Worm (Caenorhabditis elegans) whole organism, L1 larva: ENCODE data around the gene B0454.26.

Source experiments
- C04F5.9 ChIP-seq: sonication (generic microtip); optimal IDR thresholded peaks from 2 replicates; lab custom pipeline; 2016; ENCODE audit warnings: missing genetic modification characterization, missing compliant biosample characterization
- aha-1 ChIP-seq: fragments of 150-350 bp; optimal IDR thresholded peaks from 2 replicates; lab custom pipeline; 2014; ENCODE audit warnings: missing biosample characterization, missing genetic modification characterization
- ceh-63 ChIP-seq: fragments of 200-800 bp; sonication (Bioruptor generic); optimal IDR thresholded peaks from 2 replicates; lab custom pipeline; 2018; ENCODE audit warnings: mild to moderate bottlenecking, missing genetic modification characterization, missing compliant biosample characterization
- lin-39 ChIP-seq: fragments of 150-350 bp; optimal IDR thresholded peaks from 2 replicates; lab custom pipeline; 2014; ENCODE audit warnings: missing biosample characterization, missing genetic modification reagents, missing genetic modification characterization
- nhr-28 ChIP-seq: fragments of 150-350 bp; optimal IDR thresholded peaks from 2 replicates; lab custom pipeline; 2014; ENCODE audit warnings: missing biosample characterization, missing genetic modification characterization
- nhr-76 ChIP-seq: sonication (generic microtip); optimal IDR thresholded peaks from 2 replicates; lab custom pipeline; 2017; ENCODE audit warnings: missing biosample characterization, missing genetic modification characterization
- pag-3 ChIP-seq: sonication (generic microtip); optimal IDR thresholded peaks from 2 replicates; lab custom pipeline; 2017; ENCODE audit warnings: missing genetic modification characterization, mild to moderate bottlenecking, missing compliant biosample characterization, antibody characterized with exemption, borderline replicate concordance; ENCODE audit not compliant: insufficient read depth
- snpc-4 ChIP-seq: fragments of 150-350 bp; optimal IDR thresholded peaks from 2 replicates; lab custom pipeline; 2014; ENCODE audit warnings: missing biosample characterization, missing genetic modification characterization
- snu-23 ChIP-seq: sonication (generic microtip); optimal IDR thresholded peaks from 2 replicates; lab custom pipeline; 2016; ENCODE audit warnings: missing genetic modification characterization, missing compliant biosample characterization
- unc-130 ChIP-seq: fragments of 150-350 bp; optimal IDR thresholded peaks from 2 replicates; lab custom pipeline; 2017; ENCODE audit warnings: missing biosample characterization, missing genetic modification characterization, inconsistent platforms
- ztf-11 ChIP-seq, 2 experiments: sonication (generic microtip); optimal IDR thresholded peaks; 2 replicates each; lab custom pipeline; 2016 to 2017; ENCODE audit warnings: missing genetic modification characterization in 2 of 2, missing biosample characterization in 1 of 2, missing compliant biosample characterization in 1 of 2

DNA sequence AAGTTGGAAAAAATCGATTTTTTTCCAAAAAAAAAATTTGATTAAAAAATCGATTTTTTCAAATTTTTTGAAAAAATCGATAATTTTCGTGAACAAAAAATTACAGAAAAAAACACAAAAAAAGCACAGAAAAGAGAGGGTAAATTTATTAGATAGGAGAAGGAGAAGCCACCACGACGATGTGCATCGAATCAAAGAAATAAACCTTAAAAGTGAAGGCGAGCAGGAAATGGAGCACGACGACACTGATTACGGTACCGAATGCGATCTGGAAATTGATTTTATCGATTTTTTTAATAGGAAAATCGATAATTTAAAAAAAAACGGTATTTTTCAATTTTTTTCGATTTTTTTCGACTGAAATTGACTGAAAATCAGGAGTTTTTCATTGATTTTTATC, 26.7 kb upstream of the B0454.26 start:
- TF ChIP-seq lin-39 (tag; lab: Kevin White, UChicago) (no peak), pag-3 (tag; lab: Kevin White, UChicago) (no peak), ceh-63 (no peak), snu-23 (GFP tag; lab: Kevin White, UChicago) (no peak), C04F5.9 (tag; lab: Kevin White, UChicago) (no peak), snpc-4 (tag; lab: Kevin White, UChicago) (no peak), nhr-28 (tag; lab: Kevin White, UChicago) (no peak), nhr-76 (tag; lab: Kevin White, UChicago) (no peak), ztf-11 (tag; optimal IDR thresholded peaks at IDR 0.05; lab: Kevin White, UChicago) (no peak), aha-1 (tag; lab: Kevin White, UChicago) (no peak), unc-130 (tag; lab: Kevin White, UChicago) (no peak)
